Fruit fly (Drosophila melanogaster) whole organism, embryonic: ENCODE measurements around the gene sordd2.
A peak's percentile ranks its signal among the peaks of the same experiment; 100 is the strongest.

ENCODE experiments used
- Atf6 ChIP-seq: fragments of 200-800 bp; sonication (Bioruptor generic); IDR thresholded peaks from 2 replicates; pipeline ENCODE4 v1.3.6; 2022; ENCODE audit warnings: missing biosample characterization, missing genetic modification characterization
- Awh ChIP-seq: fragments of 200-800 bp; sonication (Bioruptor generic); IDR thresholded peaks from 2 replicates; pipeline ENCODE4, ENCODE4 v1.3.6; 2022; ENCODE audit warnings: missing biosample characterization, missing genetic modification characterization
- CG15601 ChIP-seq: fragments of 200-800 bp; sonication (Bioruptor generic); optimal IDR thresholded peaks from 3 replicates; lab custom pipeline; 2019; ENCODE audit warnings: missing biosample characterization, mild to moderate bottlenecking, missing genetic modification characterization, moderate library complexity
- CG17359 ChIP-seq: fragments of 200-800 bp; sonication (Bioruptor generic); optimal IDR thresholded peaks from 3 replicates; lab custom pipeline; 2018; ENCODE audit warnings: missing biosample characterization, mild to moderate bottlenecking, missing genetic modification characterization, moderate library complexity
- CG17568 ChIP-seq: fragments of 200-800 bp; sonication (Bioruptor generic); optimal IDR thresholded peaks from 2 replicates; lab custom pipeline; 2018; ENCODE audit warnings: missing biosample characterization, mild to moderate bottlenecking, missing genetic modification characterization, moderate library complexity
- CG18599 ChIP-seq: fragments of 200-800 bp; sonication (Bioruptor generic); optimal IDR thresholded peaks from 3 replicates; lab custom pipeline; 2017; ENCODE audit warnings: missing biosample characterization, missing genetic modification characterization, mild to moderate bottlenecking, moderate library complexity, missing genetic modification reagents
- CG31441 ChIP-seq: fragments of 200-800 bp; sonication (Bioruptor generic); IDR thresholded peaks from 2 replicates; pipeline ENCODE4 v1.3.6; 2022; ENCODE audit warnings: missing biosample characterization, missing genetic modification characterization
- CG3995 ChIP-seq: fragments of 200-800 bp; sonication (Bioruptor generic); optimal IDR thresholded peaks from 3 replicates; lab custom pipeline; 2016; ENCODE audit warnings: missing biosample characterization, missing genetic modification characterization
- CG4360 ChIP-seq: fragments of 200-800 bp; sonication (Bioruptor generic); IDR thresholded peaks from 2 replicates; pipeline ENCODE4 v1.3.6; 2022; ENCODE audit warnings: missing biosample characterization, missing genetic modification characterization
- CG4424 ChIP-seq: fragments of 200-800 bp; sonication (Bioruptor generic); optimal IDR thresholded peaks from 3 replicates; lab custom pipeline; 2016; ENCODE audit warnings: missing biosample characterization, missing genetic modification characterization
- CG4707 ChIP-seq: fragments of 200-800 bp; sonication (Bioruptor generic); optimal IDR thresholded peaks from 2 replicates; lab custom pipeline; 2018; ENCODE audit warnings: missing biosample characterization, mild to moderate bottlenecking, missing genetic modification characterization, moderate library complexity
- CG5180 ChIP-seq: fragments of 200-800 bp; sonication (Bioruptor generic); optimal IDR thresholded peaks from 3 replicates; lab custom pipeline; 2017; ENCODE audit warnings: missing biosample characterization, missing genetic modification characterization, mild to moderate bottlenecking, moderate library complexity, missing genetic modification reagents
- CG6272 ChIP-seq: fragments of 200-800 bp; sonication (Bioruptor generic); IDR thresholded peaks from 2 replicates; pipeline ENCODE4 v1.3.6; 2022; ENCODE audit warnings: missing biosample characterization, missing genetic modification characterization
- CG6683 ChIP-seq: fragments of 200-800 bp; sonication (Bioruptor generic); optimal IDR thresholded peaks from 2 replicates; lab custom pipeline; 2017; ENCODE audit warnings: missing biosample characterization, mild to moderate bottlenecking, missing genetic modification characterization, missing genetic modification reagents
- CG6689 ChIP-seq: fragments of 200-800 bp; sonication (Bioruptor generic); IDR thresholded peaks from 2 replicates; pipeline ENCODE4 v1.3.6; 2022; ENCODE audit warnings: missing biosample characterization, missing genetic modification characterization
- CG7372 ChIP-seq: fragments of 200-800 bp; sonication (Bioruptor generic); IDR thresholded peaks from 2 replicates; pipeline ENCODE4 v1.3.6; 2022; ENCODE audit warnings: missing biosample characterization, missing genetic modification characterization
- D19A ChIP-seq: fragments of 200-800 bp; optimal IDR thresholded peaks from 3 replicates; lab custom pipeline; 2019; ENCODE audit warnings: missing biosample characterization, mild to moderate bottlenecking, missing genetic modification characterization, moderate library complexity
- Dll ChIP-seq: fragments of 200-800 bp; sonication (Bioruptor generic); IDR thresholded peaks from 4 replicates; pipeline ENCODE4 v1.3.6; 2022; ENCODE audit warnings: missing biosample characterization, missing genetic modification characterization; ENCODE audit not compliant: partially characterized antibody
- HLHmδ ChIP-seq: fragments of 200-800 bp; sonication (Bioruptor generic); optimal IDR thresholded peaks from 2 replicates; lab custom pipeline; 2018; ENCODE audit warnings: missing biosample characterization, mild to moderate bottlenecking, missing genetic modification characterization, moderate library complexity
- Hmr ChIP-seq: fragments of 200-800 bp; sonication (Bioruptor generic); optimal IDR thresholded peaks from 3 replicates; lab custom pipeline; 2017; ENCODE audit warnings: mild to moderate bottlenecking, missing biosample characterization, missing genetic modification reagents, missing genetic modification characterization
- Nf-YB ChIP-seq: fragments of 200-800 bp; sonication (Bioruptor generic); optimal IDR thresholded peaks from 3 replicates; lab custom pipeline; 2019; ENCODE audit warnings: missing biosample characterization, mild to moderate bottlenecking, missing genetic modification characterization, moderate library complexity
- Oli ChIP-seq: fragments of 200-800 bp; sonication (Bioruptor generic); optimal IDR thresholded peaks from 2 replicates; lab custom pipeline; 2018; ENCODE audit warnings: missing biosample characterization, mild to moderate bottlenecking, missing genetic modification characterization, moderate library complexity
- PHDP ChIP-seq: fragments of 200-800 bp; sonication (Bioruptor generic); optimal IDR thresholded peaks from 3 replicates; lab custom pipeline; 2018; ENCODE audit warnings: missing biosample characterization, mild to moderate bottlenecking, missing genetic modification characterization, moderate library complexity
- Sry-δ ChIP-seq: fragments of 200-800 bp; sonication (Bioruptor generic); optimal IDR thresholded peaks from 2 replicates; lab custom pipeline; 2016; ENCODE audit warnings: missing biosample characterization, missing genetic modification characterization
- Stat92E ChIP-seq, 3 experiments: fragments of >200 bp in 2 of 3; fragments of 200-800 bp in 1 of 3; sonication (Bioruptor generic) in 1 of 3; optimal IDR thresholded peaks; 2 replicates each; lab custom pipeline; 2017 to 2019; ENCODE audit warnings: missing biosample characterization in 3 of 3, missing genetic modification characterization in 3 of 3, mild to moderate bottlenecking in 1 of 3, moderate library complexity in 1 of 3
- Tbp ChIP-seq: fragments of >200 bp; optimal IDR thresholded peaks from 2 replicates; lab custom pipeline; 2018; ENCODE audit warnings: missing biosample characterization, missing genetic modification characterization
- ac ChIP-seq: fragments of 200-800 bp; sonication (Bioruptor generic); optimal IDR thresholded peaks from 3 replicates; lab custom pipeline; 2017; ENCODE audit warnings: missing biosample characterization, mild to moderate bottlenecking, missing genetic modification characterization
- amos ChIP-seq: fragments of 200-800 bp; sonication (Bioruptor generic); IDR thresholded peaks from 2 replicates; pipeline ENCODE4 v1.3.6; 2022; ENCODE audit warnings: missing biosample characterization, missing genetic modification characterization; ENCODE audit not compliant: partially characterized antibody
- bab2 ChIP-seq: fragments of 200-800 bp; sonication (Bioruptor generic); optimal IDR thresholded peaks from 2 replicates; lab custom pipeline; 2016; ENCODE audit warnings: missing biosample characterization, missing genetic modification characterization
- chif ChIP-seq, 2 experiments: fragments of 200-800 bp; sonication (Bioruptor generic); optimal IDR thresholded peaks; 3 replicates each; lab custom pipeline; 2016; ENCODE audit warnings: missing biosample characterization in 2 of 2, missing genetic modification characterization in 2 of 2
- chm ChIP-seq: fragments of 200-800 bp; sonication (Bioruptor generic); IDR thresholded peaks from 2 replicates; pipeline ENCODE4 v1.3.6; 2022; ENCODE audit warnings: missing biosample characterization, missing genetic modification characterization
- croc ChIP-seq: fragments of 200-800 bp; sonication (Bioruptor generic); conservative IDR thresholded peaks from 3 replicates; pipeline ENCODE4 v1.3.6; 2022; ENCODE audit warnings: missing biosample characterization, missing genetic modification characterization
- dmrt11E ChIP-seq: fragments of 200-800 bp; sonication (Bioruptor generic); optimal IDR thresholded peaks from 3 replicates; lab custom pipeline; 2018; ENCODE audit warnings: missing biosample characterization, mild to moderate bottlenecking, missing genetic modification characterization, moderate library complexity
- dysf ChIP-seq: fragments of 200-800 bp; sonication (Bioruptor generic); IDR thresholded peaks from 3 replicates; pipeline ENCODE4 v1.3.6; 2022; ENCODE audit warnings: missing biosample characterization, missing genetic modification characterization
- fru ChIP-seq: fragments of >200 bp; optimal IDR thresholded peaks from 2 replicates; lab custom pipeline; 2017
- hb ChIP-seq: fragments of 200-800 bp; sonication (Bioruptor generic); IDR thresholded peaks from 3 replicates; pipeline ENCODE4 v1.3.6; 2022; ENCODE audit warnings: missing biosample characterization, missing genetic modification characterization; ENCODE audit not compliant: partially characterized antibody
- inv ChIP-seq: fragments of 200-800 bp; sonication (Bioruptor generic); IDR thresholded peaks from 2 replicates; pipeline ENCODE4 v1.3.6; 2022; ENCODE audit warnings: missing biosample characterization, missing genetic modification characterization; ENCODE audit not compliant: partially characterized antibody
- kni ChIP-seq: fragments of 200-800 bp; sonication (Bioruptor generic); optimal IDR thresholded peaks from 3 replicates; lab custom pipeline; 2017; ENCODE audit warnings: mild to moderate bottlenecking, missing biosample characterization, missing genetic modification reagents, missing genetic modification characterization
- lab ChIP-seq: fragments of 200-800 bp; sonication (Bioruptor generic); optimal IDR thresholded peaks from 3 replicates; lab custom pipeline; 2017; ENCODE audit warnings: missing biosample characterization, missing genetic modification characterization, mild to moderate bottlenecking, moderate library complexity, missing genetic modification reagents
- lmd ChIP-seq: fragments of 200-800 bp; sonication (Bioruptor generic); IDR thresholded peaks from 2 replicates; pipeline ENCODE4 v1.3.6; 2022; ENCODE audit warnings: missing biosample characterization, missing genetic modification characterization
- lov ChIP-seq, 2 experiments: fragments of 200-800 bp in 1 of 2; fragments of >200 bp in 1 of 2; sonication (Bioruptor generic) in 1 of 2; IDR thresholded peaks in 1 of 2; optimal IDR thresholded peaks in 1 of 2; 2 replicates in 1 of 2; 3 replicates in 1 of 2; pipeline versions ENCODE4 v1.3.6 to Lab custom; 2017 to 2022; ENCODE audit warnings: missing biosample characterization in 1 of 2, missing genetic modification characterization in 1 of 2
- luna ChIP-seq: fragments of 200-800 bp; sonication (Bioruptor generic); optimal IDR thresholded peaks from 2 replicates; lab custom pipeline; 2016; ENCODE audit warnings: missing biosample characterization, missing genetic modification characterization
- maf-S ChIP-seq: fragments of 200-800 bp; sonication (Bioruptor generic); optimal IDR thresholded peaks from 2 replicates; lab custom pipeline; 2016; ENCODE audit warnings: missing biosample characterization, missing genetic modification characterization
- nerfin-2 ChIP-seq: fragments of 200-800 bp; sonication (Bioruptor generic); IDR thresholded peaks from 2 replicates; pipeline ENCODE4 v1.3.6; 2022; ENCODE audit warnings: missing biosample characterization, missing genetic modification characterization; ENCODE audit not compliant: partially characterized antibody
- tna ChIP-seq: fragments of 200-800 bp; sonication (Bioruptor generic); IDR thresholded peaks from 2 replicates; pipeline ENCODE4 v1.3.6; 2022; ENCODE audit warnings: missing biosample characterization, missing genetic modification characterization; ENCODE audit not compliant: partially characterized antibody
- toy ChIP-seq: fragments of 200-800 bp; sonication (Bioruptor generic); IDR thresholded peaks from 2 replicates; pipeline ENCODE4 v1.3.6; 2022; ENCODE audit warnings: missing biosample characterization, missing genetic modification characterization
- zf30C ChIP-seq: fragments of 200-800 bp; sonication (Bioruptor generic); optimal IDR thresholded peaks from 3 replicates; lab custom pipeline; 2018; ENCODE audit warnings: missing biosample characterization, mild to moderate bottlenecking, missing genetic modification characterization
- zfh2 ChIP-seq: fragments of 200-800 bp; sonication (Bioruptor generic); optimal IDR thresholded peaks from 2 replicates; lab custom pipeline; 2016; ENCODE audit warnings: missing biosample characterization, missing genetic modification characterization

The sordd2 gene

dm6 chrX:15760447-15761297 is 38.3 kb downstream of the sordd2 start, which contains the start of the genes Graf and mRpL3 (continued):
- TF ChIP-seq CG7372 (no peak), hb (GFP tag; lab: Robert Waterston, UW) (peak; percentile 93), toy (GFP tag; lab: Robert Waterston, UW) (no peak), Atf6 (no peak), CG3995 (GFP tag; lab: Kevin White, UChicago) (peak; percentile 73), luna (no peak), HLHmδ (no peak), nerfin-2 (GFP tag; lab: Robert Waterston, UW) (peak; percentile 92), Awh (no peak), Hmr (no peak), amos (GFP tag; lab: Robert Waterston, UW) (peak; percentile 95), D19A (tag; lab: Kevin White, UChicago) (no peak), CG6689 (GFP tag; lab: Robert Waterston, UW) (no peak), lab (GFP tag; lab: Kevin White, UChicago) (no peak), zfh2 (GFP tag; lab: Kevin White, UChicago) (no peak), CG5180 (GFP tag; lab: Kevin White, UChicago) (no peak), Stat92E (GFP tag; optimal IDR thresholded peaks at IDR 0.05; lab: Kevin White, UChicago) (no peak), kni (no peak), Sry-δ (GFP tag; lab: Kevin White, UChicago) (peak; percentile 68), ac (no peak), inv (peak; percentile 88), Oli (no peak), zf30C (GFP tag; lab: Kevin White, UChicago) (no peak), CG17568 (GFP tag; lab: Kevin White, UChicago) (no peak), CG6272 (GFP tag; lab: Robert Waterston, UW) (no peak), CG4707 (no peak), CG4360 (GFP tag; lab: Robert Waterston, UW) (no peak), tna (GFP tag; lab: Robert Waterston, UW) (peak; percentile 93), bab2 (no peak), croc (GFP tag; lab: Robert Waterston, UW) (no peak), maf-S (GFP tag; lab: Kevin White, UChicago) (no peak), CG6683 (GFP tag; lab: Kevin White, UChicago) (no peak), lmd (GFP tag; lab: Robert Waterston, UW) (no peak), CG17359 (tag; lab: Kevin White, UChicago) (peak; percentile 67), Tbp (GFP tag; lab: Kevin White, UChicago) (no peak), dmrt11E (no peak), fru (lab: Kevin White, UChicago) (no peak), lov (optimal IDR thresholded peaks at IDR 0.05; lab: Kevin White, UChicago) (no peak), lov (GFP tag; IDR thresholded peaks at IDR 0.05; lab: Robert Waterston, UW) (no peak), PHDP (tag; lab: Kevin White, UChicago) (no peak), chif (GFP tag; optimal IDR thresholded peaks at IDR 0.05; lab: Kevin White, UChicago) (no peak), Nf-YB (GFP tag; lab: Kevin White, UChicago) (no peak), CG15601 (no peak), CG18599 (GFP tag; lab: Kevin White, UChicago) (no peak), Dll (GFP tag; lab: Robert Waterston, UW) (peak; percentile 85; the same call in 3 of the 4 replicates), CG31441 (GFP tag; lab: Robert Waterston, UW) (no peak), dysf (no peak), CG4424 (GFP tag; lab: Kevin White, UChicago) (peak; percentile 12), chm (no peak)
